Fruit fly (Drosophila melanogaster) whole organism, embryonic: ENCODE measurements around the gene CG15878.

Experiments
- ATbp ChIP-seq: fragments of 200-800 bp; sonication (Bioruptor generic); optimal IDR thresholded peaks from 2 replicates; lab custom pipeline; 2017; ENCODE audit warnings: missing biosample characterization, mild to moderate bottlenecking, missing genetic modification characterization, missing genetic modification reagents
- Adf1 ChIP-seq: fragments of 200-800 bp; sonication (Bioruptor generic); IDR thresholded peaks from 2 replicates; pipeline ENCODE4 v1.3.6; 2022; ENCODE audit warnings: missing biosample characterization, missing genetic modification characterization
- CG1024 ChIP-seq: fragments of 200-800 bp; sonication (Bioruptor generic); IDR thresholded peaks from 2 replicates; pipeline ENCODE4 v1.3.6; 2022; ENCODE audit warnings: missing biosample characterization, missing genetic modification characterization
- CG12071 ChIP-seq: fragments of 200-800 bp; sonication (Bioruptor generic); optimal IDR thresholded peaks from 3 replicates; lab custom pipeline; 2018; ENCODE audit warnings: missing biosample characterization, mild to moderate bottlenecking, missing genetic modification characterization
- CG13123 ChIP-seq: fragments of 200-800 bp; sonication (Bioruptor generic); optimal IDR thresholded peaks from 2 replicates; lab custom pipeline; 2016; ENCODE audit warnings: missing biosample characterization, missing genetic modification characterization
- CG13287 ChIP-seq: fragments of 200-800 bp; sonication (Bioruptor generic); IDR thresholded peaks from 2 replicates; pipeline ENCODE4 v1.3.6; 2022; ENCODE audit warnings: missing biosample characterization, missing genetic modification characterization; ENCODE audit not compliant: partially characterized antibody
- CG15514 ChIP-seq: fragments of 200-800 bp; sonication (Bioruptor generic); optimal IDR thresholded peaks from 3 replicates; lab custom pipeline; 2017; ENCODE audit warnings: missing biosample characterization, missing genetic modification characterization, mild to moderate bottlenecking, moderate library complexity, missing genetic modification reagents
- CG17186 ChIP-seq: fragments of 200-800 bp; sonication (Bioruptor generic); optimal IDR thresholded peaks from 3 replicates; lab custom pipeline; 2017; ENCODE audit warnings: missing biosample characterization, missing genetic modification reagents, missing genetic modification characterization
- CG34376 ChIP-seq: fragments of 200-800 bp; sonication (Bioruptor generic); optimal IDR thresholded peaks from 2 replicates; lab custom pipeline; 2018; ENCODE audit warnings: missing biosample characterization, mild to moderate bottlenecking, missing genetic modification characterization
- CG7372 ChIP-seq: fragments of 200-800 bp; sonication (Bioruptor generic); IDR thresholded peaks from 2 replicates; pipeline ENCODE4 v1.3.6; 2022; ENCODE audit warnings: missing biosample characterization, missing genetic modification characterization
- CG7745 ChIP-seq: fragments of 200-800 bp; sonication (Bioruptor generic); optimal IDR thresholded peaks from 2 replicates; lab custom pipeline; 2018; ENCODE audit warnings: missing biosample characterization, mild to moderate bottlenecking, missing genetic modification characterization, moderate library complexity
- CG7839 ChIP-seq: fragments of 200-800 bp; sonication (Bioruptor generic); optimal IDR thresholded peaks from 3 replicates; lab custom pipeline; 2018; ENCODE audit warnings: missing biosample characterization, mild to moderate bottlenecking, missing genetic modification characterization, moderate library complexity
- CG7963 ChIP-seq: fragments of 200-800 bp; sonication (Bioruptor generic); IDR thresholded peaks from 3 replicates; pipeline ENCODE4 v1.3.6; 2022; ENCODE audit warnings: missing biosample characterization, missing genetic modification characterization; ENCODE audit not compliant: partially characterized antibody
- CG8290 ChIP-seq, 3 experiments: fragments of 200-800 bp; sonication (Bioruptor generic); optimal IDR thresholded peaks; 2 replicates each; lab custom pipeline; 2016 to 2019; ENCODE audit warnings: missing biosample characterization in 3 of 3, missing genetic modification characterization in 3 of 3, mild to moderate bottlenecking in 2 of 3, moderate library complexity in 1 of 3
- CHES-1-like ChIP-seq: fragments of 200-800 bp; sonication (Bioruptor generic); optimal IDR thresholded peaks from 2 replicates; lab custom pipeline; 2016; ENCODE audit warnings: missing biosample characterization, missing genetic modification characterization
- Dbx ChIP-seq: fragments of 200-800 bp; sonication (Bioruptor generic); IDR thresholded peaks from 3 replicates; pipeline ENCODE4 v1.3.6; 2022; ENCODE audit warnings: missing biosample characterization, missing genetic modification characterization
- Deaf1 ChIP-seq: fragments of 200-800 bp; optimal IDR thresholded peaks from 3 replicates; lab custom pipeline; 2019; ENCODE audit warnings: missing biosample characterization, mild to moderate bottlenecking, missing genetic modification characterization, moderate library complexity
- Ets65A ChIP-seq: fragments of 200-800 bp; sonication (Bioruptor generic); peaks from one replicate; lab custom pipeline; 2016; ENCODE audit warnings: missing biosample characterization, missing genetic modification characterization
- Hsf ChIP-seq: fragments of 200-800 bp; sonication (Bioruptor generic); optimal IDR thresholded peaks from 3 replicates; lab custom pipeline; 2016; ENCODE audit warnings: missing biosample characterization, missing genetic modification characterization
- Jarid2 ChIP-seq: fragments of 200-800 bp; sonication (Bioruptor generic); optimal IDR thresholded peaks from 3 replicates; lab custom pipeline; 2017; ENCODE audit warnings: mild to moderate bottlenecking, missing biosample characterization, missing genetic modification reagents, missing genetic modification characterization
- Med ChIP-seq: fragments of 200-800 bp; sonication (Bioruptor generic); peaks from one replicate; lab custom pipeline; 2016; ENCODE audit warnings: missing biosample characterization, missing genetic modification characterization, mild to moderate bottlenecking, inconsistent platforms, moderate library complexity
- Rfx ChIP-seq: fragments of 200-800 bp; sonication (Bioruptor generic); IDR thresholded peaks from 2 replicates; pipeline ENCODE4 v1.3.6; 2022; ENCODE audit warnings: missing biosample characterization, missing genetic modification characterization
- Rx ChIP-seq: fragments of 200-800 bp; sonication (Bioruptor generic); IDR thresholded peaks from 2 replicates; pipeline ENCODE4 v1.3.6; 2022; ENCODE audit warnings: missing biosample characterization, missing genetic modification characterization
- ab ChIP-seq: fragments of 200-800 bp; sonication (Bioruptor generic); optimal IDR thresholded peaks from 2 replicates; lab custom pipeline; 2016; ENCODE audit warnings: missing biosample characterization, missing genetic modification characterization
- caup ChIP-seq: fragments of 200-800 bp; sonication (Bioruptor generic); optimal IDR thresholded peaks from 3 replicates; lab custom pipeline; 2017; ENCODE audit warnings: missing biosample characterization, mild to moderate bottlenecking, missing genetic modification characterization, moderate library complexity; ENCODE audit not compliant: severe bottlenecking
- chinmo ChIP-seq: fragments of 200-800 bp; sonication (Bioruptor generic); IDR thresholded peaks from 4 replicates; pipeline ENCODE4 v1.3.6; 2022; ENCODE audit warnings: missing biosample characterization, missing genetic modification characterization; ENCODE audit not compliant: partially characterized antibody
- ci ChIP-seq: fragments of 200-800 bp; sonication (Bioruptor generic); IDR thresholded peaks from 3 replicates; pipeline ENCODE4 v1.3.6; 2022; ENCODE audit warnings: missing biosample characterization, missing genetic modification characterization
- croc ChIP-seq: fragments of 200-800 bp; sonication (Bioruptor generic); conservative IDR thresholded peaks from 3 replicates; pipeline ENCODE4 v1.3.6; 2022; ENCODE audit warnings: missing biosample characterization, missing genetic modification characterization
- emc ChIP-seq: fragments of 200-800 bp; sonication (Bioruptor generic); optimal IDR thresholded peaks from 2 replicates; lab custom pipeline; 2016; ENCODE audit warnings: missing biosample characterization, missing genetic modification characterization
- eve ChIP-seq, 2 experiments: fragments of >200 bp; optimal IDR thresholded peaks; 2 replicates each; lab custom pipeline; 2017; ENCODE audit warnings: missing biosample characterization in 2 of 2, missing genetic modification characterization in 2 of 2
- exex ChIP-seq: fragments of 200-800 bp; sonication (Bioruptor generic); optimal IDR thresholded peaks from 4 replicates; lab custom pipeline; 2018; ENCODE audit warnings: missing biosample characterization, mild to moderate bottlenecking, missing genetic modification characterization, moderate library complexity
- fd3F ChIP-seq: fragments of 200-800 bp; sonication (Bioruptor generic); optimal IDR thresholded peaks from 2 replicates; lab custom pipeline; 2018; ENCODE audit warnings: missing biosample characterization, mild to moderate bottlenecking, missing genetic modification characterization, moderate library complexity
- gcm ChIP-seq: fragments of 200-800 bp; sonication (Bioruptor generic); optimal IDR thresholded peaks from 2 replicates; lab custom pipeline; 2019; ENCODE audit warnings: missing biosample characterization, mild to moderate bottlenecking, missing genetic modification characterization, moderate library complexity
- grn ChIP-seq: fragments of 200-800 bp; sonication (Bioruptor generic); optimal IDR thresholded peaks from 3 replicates; lab custom pipeline; 2017; ENCODE audit warnings: missing biosample characterization, missing genetic modification characterization
- hkb ChIP-seq, 2 experiments: fragments of 200-800 bp in 1 of 2; fragments of >200 bp in 1 of 2; sonication (Bioruptor generic) in 1 of 2; IDR thresholded peaks in 1 of 2; optimal IDR thresholded peaks in 1 of 2; 2 replicates each; pipeline versions ENCODE4 v1.3.6 to Lab custom; 2017 to 2022; ENCODE audit warnings: missing biosample characterization in 1 of 2, missing genetic modification characterization in 1 of 2
- kah ChIP-seq: fragments of 200-800 bp; sonication (Bioruptor generic); optimal IDR thresholded peaks from 2 replicates; lab custom pipeline; 2018; ENCODE audit warnings: missing biosample characterization, mild to moderate bottlenecking, missing genetic modification characterization
- lab ChIP-seq: fragments of 200-800 bp; sonication (Bioruptor generic); optimal IDR thresholded peaks from 3 replicates; lab custom pipeline; 2017; ENCODE audit warnings: missing biosample characterization, missing genetic modification characterization, mild to moderate bottlenecking, moderate library complexity, missing genetic modification reagents
- luna ChIP-seq: fragments of 200-800 bp; sonication (Bioruptor generic); optimal IDR thresholded peaks from 2 replicates; lab custom pipeline; 2016; ENCODE audit warnings: missing biosample characterization, missing genetic modification characterization
- phol ChIP-seq: fragments of 200-800 bp; sonication (Bioruptor generic); optimal IDR thresholded peaks from 3 replicates; lab custom pipeline; 2018; ENCODE audit warnings: missing biosample characterization, mild to moderate bottlenecking, missing genetic modification characterization, moderate library complexity
- pum ChIP-seq: fragments of 200-800 bp; sonication (Bioruptor generic); optimal IDR thresholded peaks from 2 replicates; lab custom pipeline; 2016; ENCODE audit warnings: missing biosample characterization, missing genetic modification characterization
- scrt ChIP-seq: fragments of 200-800 bp; sonication (Bioruptor generic); optimal IDR thresholded peaks from 2 replicates; lab custom pipeline; 2018; ENCODE audit warnings: missing biosample characterization, mild to moderate bottlenecking, missing genetic modification characterization, moderate library complexity
- sd ChIP-seq: fragments of 200-800 bp; sonication (Bioruptor generic); optimal IDR thresholded peaks from 3 replicates; lab custom pipeline; 2018; ENCODE audit warnings: missing biosample characterization, mild to moderate bottlenecking, missing genetic modification characterization, moderate library complexity
- seq ChIP-seq: fragments of 200-800 bp; sonication (Bioruptor generic); IDR thresholded peaks from 2 replicates; pipeline ENCODE4 v1.3.6; 2022; ENCODE audit warnings: missing biosample characterization, missing genetic modification characterization
- sr ChIP-seq: fragments of 200-800 bp; sonication (Bioruptor generic); IDR thresholded peaks from 3 replicates; pipeline ENCODE4 v1.3.6; 2022; ENCODE audit warnings: missing biosample characterization, missing genetic modification characterization
- wek ChIP-seq: fragments of 200-800 bp; sonication (Bioruptor generic); optimal IDR thresholded peaks from 3 replicates; lab custom pipeline; 2018; ENCODE audit warnings: missing biosample characterization, mild to moderate bottlenecking, missing genetic modification characterization, moderate library complexity

The CG15878 gene

dm6 chr3L:2256422-2257172 lies 44.3 kb upstream of the CG15878 start:
- TF ChIP-seq sr (GFP tag; lab: Robert Waterston, UW) (peak; percentile 91), CG7372 (GFP tag; lab: Robert Waterston, UW) (peak; percentile 29; the same call in 1 of the 2 replicates), phol (no peak), CG1024 (GFP tag; lab: Robert Waterston, UW) (no peak), Ets65A (peak; percentile 4), hkb (optimal IDR thresholded peaks at IDR 0.05; lab: Kevin White, UChicago) (no peak), hkb (GFP tag; IDR thresholded peaks at IDR 0.05; lab: Robert Waterston, UW) (no peak), ci (GFP tag; lab: Robert Waterston, UW) (0 out of 3 replicates have a peak, but pooled peaks have one; percentile 28), CG7963 (0 out of 3 replicates have a peak, but pooled peaks have one; percentile 38), kah (GFP tag; lab: Kevin White, UChicago) (peak; percentile 82), scrt (GFP tag; lab: Kevin White, UChicago) (peak; percentile 87), chinmo (0 out of 4 replicates have a peak, but pooled peaks have one; percentile 5)

dm6 chr3L:2255775-2256174 lies 43.5 kb upstream of the CG15878 start:
- TF ChIP-seq seq (GFP tag; lab: Robert Waterston, UW) (peak; percentile 22; the same call in 1 of the 2 replicates), emc (GFP tag; lab: Kevin White, UChicago) (no peak), CG7745 (no peak), Rx (no peak), Dbx (GFP tag; lab: Robert Waterston, UW) (0 out of 3 replicates have a peak, but pooled peaks have one; percentile 38), CHES-1-like (no peak), Med (GFP tag; lab: Kevin White, UChicago) (peak; percentile 50), gcm (no peak), Deaf1 (tag; lab: Kevin White, UChicago) (peak; percentile 26), ab (GFP tag; lab: Kevin White, UChicago) (no peak), Rfx (GFP tag; lab: Robert Waterston, UW) (0 out of 2 replicates have a peak, but pooled peaks have one; percentile 15), CG17186 (GFP tag; lab: Kevin White, UChicago) (no peak), CG13287 (GFP tag; lab: Robert Waterston, UW) (peak; percentile 18; the same call in 1 of the 2 replicates), luna (no peak), fd3F (GFP tag; lab: Kevin White, UChicago) (no peak), CG8290 (GFP tag; optimal IDR thresholded peaks at IDR 0.05; lab: Kevin White, UChicago) (no peak), CG8290 (tag; optimal IDR thresholded peaks at IDR 0.05; lab: Kevin White, UChicago) (peak in 1 of 2 experiments; percentile 56), CG7839 (no peak), ATbp (GFP tag; lab: Kevin White, UChicago) (no peak), CG13123 (GFP tag; lab: Kevin White, UChicago) (no peak), Jarid2 (GFP tag; lab: Kevin White, UChicago) (peak; percentile 60), eve (GFP tag; optimal IDR thresholded peaks at IDR 0.05; lab: Kevin White, UChicago) (no peak)

- no peak for TF ChIP-seq croc
- TF ChIP-seq CG34376: peak; percentile 27
- TF ChIP-seq chinmo: 0 out of 4 replicates have a peak, but pooled peaks have one; percentile 31
- peak; percentile 24 for TF ChIP-seq grn (GFP tag; lab: Kevin White, UChicago)
- peak; percentile 50 for TF ChIP-seq CG12071 (GFP tag; lab: Kevin White, UChicago)
- peak; percentile 26 for TF ChIP-seq CG15514 (GFP tag; lab: Kevin White, UChicago)
- no peak for TF ChIP-seq Hsf (GFP tag; lab: Kevin White, UChicago)
- no peak for TF ChIP-seq pum (GFP tag; lab: Kevin White, UChicago)
- peak; percentile 86 for TF ChIP-seq sd (tag; lab: Kevin White, UChicago)
- peak; percentile 54 for TF ChIP-seq lab
- TF ChIP-seq caup (GFP tag; lab: Kevin White, UChicago): peak; percentile 34
- 0 out of 2 replicates have a peak, but pooled peaks have one; percentile 6 for TF ChIP-seq Adf1 (GFP tag; lab: Robert Waterston, UW)
- TF ChIP-seq wek (GFP tag; lab: Kevin White, UChicago): peak; percentile 44
- peak; percentile 61 for TF ChIP-seq exex (tag; lab: Kevin White, UChicago)
Measured at dm6 chr3L:2253962-2254662, 41.8 kb upstream of the CG15878 start.
